Worm (Caenorhabditis elegans) whole organism, L3 larva: ENCODE results near the gene grsp-4.

Experiments
- egl-27 ChIP-seq: sonication (generic microtip); optimal IDR thresholded peaks from 4 replicates; lab custom pipeline; 2017; ENCODE audit warnings: missing biosample characterization, missing genetic modification reagents, missing genetic modification characterization
- fos-1 ChIP-seq: fragments of 150-350 bp; optimal IDR thresholded peaks from 2 replicates; lab custom pipeline; 2014; ENCODE audit warnings: missing biosample characterization, missing genetic modification characterization
- unc-62 ChIP-seq: fragments of 150-350 bp; sonication (generic microtip); optimal IDR thresholded peaks from 4 replicates; lab custom pipeline; 2014; ENCODE audit warnings: missing biosample characterization, missing genetic modification reagents, missing genetic modification characterization

DNA sequence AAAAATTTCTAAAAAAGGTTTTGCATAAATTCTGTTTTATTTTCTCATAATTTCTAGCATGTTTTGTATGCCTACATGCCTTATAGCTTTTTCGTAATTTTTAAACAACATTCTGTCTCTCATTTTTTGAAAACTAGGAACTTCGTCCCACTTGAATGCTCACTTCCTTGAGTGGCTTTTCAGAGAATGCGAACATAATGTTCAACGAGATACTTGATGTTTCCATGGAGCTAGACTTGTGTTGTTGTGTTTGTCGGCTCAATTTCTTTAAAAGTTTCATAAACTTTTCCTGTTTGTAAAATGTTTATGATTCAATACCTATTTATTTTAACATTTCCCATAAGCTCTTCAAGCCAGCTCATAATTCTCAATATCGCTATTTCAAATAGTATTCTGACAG, 19.9 kb upstream of the grsp-4 start, which contains the start of gene clec-213:
- TF ChIP-seq unc-62 (GFP tag; lab: Kevin White, UChicago) (no peak), egl-27 (tag; lab: Kevin White, UChicago) (no peak), fos-1 (tag; lab: Kevin White, UChicago) (no peak)
